Worm (Caenorhabditis elegans) whole organism, late embryonic: ENCODE results near the gene tin-9.2.

Source experiments
- Y22D7AL.16 ChIP-seq: sonication (generic microtip); optimal IDR thresholded peaks from 2 replicates; lab custom pipeline; 2016; ENCODE audit warnings: missing genetic modification characterization, missing compliant biosample characterization
- ama-1 ChIP-seq: fragments of 150-350 bp; optimal IDR thresholded peaks from 2 replicates; lab custom pipeline; 2014
- elt-4 ChIP-seq: sonication (generic microtip); optimal IDR thresholded peaks from 2 replicates; lab custom pipeline; 2016; ENCODE audit warnings: missing genetic modification characterization, missing compliant biosample characterization
- ets-4 ChIP-seq: sonication (generic microtip); optimal IDR thresholded peaks from 2 replicates; lab custom pipeline; 2016; ENCODE audit warnings: missing genetic modification characterization, missing compliant biosample characterization
- fkh-10 ChIP-seq: fragments of 150-350 bp; optimal IDR thresholded peaks from 2 replicates; lab custom pipeline; 2014; ENCODE audit warnings: missing biosample characterization, missing genetic modification reagents, missing genetic modification characterization
- mec-3 ChIP-seq: sonication (generic microtip); optimal IDR thresholded peaks from 2 replicates; lab custom pipeline; 2016; ENCODE audit warnings: borderline replicate concordance, missing genetic modification characterization, missing compliant biosample characterization
- nhr-11 ChIP-seq: fragments of 150-350 bp; optimal IDR thresholded peaks from 2 replicates; lab custom pipeline; 2014; ENCODE audit warnings: missing biosample characterization, missing genetic modification characterization
- pag-3 ChIP-seq: sonication (generic microtip); optimal IDR thresholded peaks from 2 replicates; lab custom pipeline; 2016; ENCODE audit warnings: missing compliant biosample characterization, missing genetic modification characterization, borderline replicate concordance
- pax-1 ChIP-seq: fragments of 150-350 bp; optimal IDR thresholded peaks from 2 replicates; lab custom pipeline; 2014; ENCODE audit warnings: missing biosample characterization, missing genetic modification characterization
- pha-2 ChIP-seq: sonication (generic microtip); optimal IDR thresholded peaks from 2 replicates; lab custom pipeline; 2017; ENCODE audit warnings: mild to moderate bottlenecking, missing genetic modification characterization, missing compliant biosample characterization
- pqm-1 ChIP-seq: sonication (generic microtip); optimal IDR thresholded peaks from 2 replicates; lab custom pipeline; 2016; ENCODE audit warnings: missing genetic modification characterization, missing compliant biosample characterization
- ref-2 ChIP-seq: sonication (generic microtip); optimal IDR thresholded peaks from 2 replicates; lab custom pipeline; 2016; ENCODE audit warnings: missing genetic modification characterization, missing compliant biosample characterization
- tbx-2 ChIP-seq: sonication (generic microtip); optimal IDR thresholded peaks from 2 replicates; lab custom pipeline; 2016; ENCODE audit warnings: missing genetic modification characterization, missing compliant biosample characterization
- unc-55 ChIP-seq: sonication (generic microtip); optimal IDR thresholded peaks from 2 replicates; lab custom pipeline; 2017; ENCODE audit warnings: missing biosample characterization, missing genetic modification reagents, missing genetic modification characterization

DNA sequence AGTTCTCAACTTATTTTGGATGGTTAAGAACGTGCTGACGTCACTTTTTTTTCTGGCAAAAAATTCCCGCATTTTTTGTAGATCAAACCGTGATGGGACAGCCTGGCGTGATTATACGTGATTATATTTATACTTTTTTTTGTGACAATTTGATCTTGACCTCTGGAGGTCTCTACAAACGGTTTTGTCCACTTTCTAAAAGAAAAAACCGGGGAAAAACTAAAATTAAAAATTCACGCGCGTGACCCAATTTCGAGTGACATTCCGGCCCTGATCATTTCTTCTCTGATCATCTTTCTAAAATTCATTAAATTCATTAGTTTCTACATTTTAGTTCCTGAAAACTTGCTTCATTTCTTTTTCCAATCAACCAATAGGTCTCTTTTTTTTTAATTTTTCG is 6.1 kb downstream of the tin-9.2 start, which contains the start of gene rde-11:
- no peak for TF ChIP-seq tbx-2 (tag; lab: Kevin White, UChicago)
- TF ChIP-seq fkh-10 (GFP tag; lab: Kevin White, UChicago): no peak
- TF ChIP-seq mec-3: no peak
- TF ChIP-seq ref-2 (tag; lab: Kevin White, UChicago): no peak
- TF ChIP-seq pax-1 (tag; lab: Kevin White, UChicago): no peak
- no peak for TF ChIP-seq ets-4 (tag; lab: Kevin White, UChicago)
- no peak for TF ChIP-seq elt-4 (tag; lab: Kevin White, UChicago)
- no peak for TF ChIP-seq nhr-11 (tag; lab: Kevin White, UChicago)
- TF ChIP-seq pqm-1 (tag; lab: Kevin White, UChicago): no peak
- TF ChIP-seq Y22D7AL.16 (tag; lab: Kevin White, UChicago): no peak
- no peak for TF ChIP-seq pag-3 (tag; lab: Kevin White, UChicago)
- no peak for TF ChIP-seq pha-2 (tag; lab: Kevin White, UChicago)
- TF ChIP-seq unc-55: no peak
- no peak for TF ChIP-seq ama-1
